Fruit fly (Drosophila melanogaster) whole organism, embryonic: Measurements from ENCODE around the gene CG13081.

Experiments used
- Adf1 ChIP-seq: fragments of 200-800 bp; sonication (Bioruptor generic); IDR thresholded peaks from 2 replicates; pipeline ENCODE4 v1.3.6; 2022; ENCODE audit warnings: missing biosample characterization, missing genetic modification characterization
- B-H2 ChIP-seq: fragments of 200-800 bp; sonication (Bioruptor generic); optimal IDR thresholded peaks from 2 replicates; lab custom pipeline; 2018; ENCODE audit warnings: missing biosample characterization, mild to moderate bottlenecking, missing genetic modification characterization
- C15 ChIP-seq: fragments of 200-800 bp; sonication (Bioruptor generic); IDR thresholded peaks from 3 replicates; pipeline ENCODE4 v1.3.6; 2022; ENCODE audit warnings: missing biosample characterization, missing genetic modification characterization
- CG10543 ChIP-seq: fragments of 200-800 bp; sonication (Bioruptor generic); optimal IDR thresholded peaks from 3 replicates; lab custom pipeline; 2017; ENCODE audit warnings: missing biosample characterization, mild to moderate bottlenecking, missing genetic modification characterization, moderate library complexity
- CG13287 ChIP-seq: fragments of 200-800 bp; sonication (Bioruptor generic); IDR thresholded peaks from 2 replicates; pipeline ENCODE4 v1.3.6; 2022; ENCODE audit warnings: missing biosample characterization, missing genetic modification characterization; ENCODE audit not compliant: partially characterized antibody
- CG13894 ChIP-seq: fragments of 200-800 bp; sonication (Bioruptor generic); optimal IDR thresholded peaks from 3 replicates; lab custom pipeline; 2018; ENCODE audit warnings: missing biosample characterization, mild to moderate bottlenecking, missing genetic modification characterization, moderate library complexity
- CG14441 ChIP-seq: fragments of 200-800 bp; sonication (Bioruptor generic); IDR thresholded peaks from 2 replicates; pipeline ENCODE4 v1.3.6; 2022; ENCODE audit warnings: missing biosample characterization, missing genetic modification characterization
- CG15514 ChIP-seq: fragments of 200-800 bp; sonication (Bioruptor generic); optimal IDR thresholded peaks from 3 replicates; lab custom pipeline; 2017; ENCODE audit warnings: missing biosample characterization, missing genetic modification characterization, mild to moderate bottlenecking, moderate library complexity, missing genetic modification reagents
- CG17568 ChIP-seq: fragments of 200-800 bp; sonication (Bioruptor generic); optimal IDR thresholded peaks from 2 replicates; lab custom pipeline; 2018; ENCODE audit warnings: missing biosample characterization, mild to moderate bottlenecking, missing genetic modification characterization, moderate library complexity
- CG2129 ChIP-seq: fragments of 200-800 bp; sonication (Bioruptor generic); IDR thresholded peaks from 2 replicates; pipeline ENCODE4 v1.3.6; 2022; ENCODE audit warnings: missing biosample characterization, missing genetic modification characterization; ENCODE audit not compliant: partially characterized antibody
- CG2199 ChIP-seq: fragments of 200-800 bp; sonication (Bioruptor generic); IDR thresholded peaks from 3 replicates; pipeline ENCODE4 v1.3.6; 2022; ENCODE audit warnings: missing biosample characterization, missing genetic modification characterization
- CG2875 ChIP-seq: fragments of 200-800 bp; sonication (Bioruptor generic); optimal IDR thresholded peaks from 2 replicates; lab custom pipeline; 2017; ENCODE audit warnings: missing biosample characterization, mild to moderate bottlenecking, missing genetic modification characterization, missing genetic modification reagents
- CG34376 ChIP-seq: fragments of 200-800 bp; sonication (Bioruptor generic); optimal IDR thresholded peaks from 2 replicates; lab custom pipeline; 2018; ENCODE audit warnings: missing biosample characterization, mild to moderate bottlenecking, missing genetic modification characterization
- CG34422 ChIP-seq: fragments of 200-800 bp; sonication (Bioruptor generic); IDR thresholded peaks from 3 replicates; pipeline ENCODE4 v1.3.6; 2022; ENCODE audit warnings: missing biosample characterization, missing genetic modification characterization
- CG4360 ChIP-seq: fragments of 200-800 bp; sonication (Bioruptor generic); IDR thresholded peaks from 2 replicates; pipeline ENCODE4 v1.3.6; 2022; ENCODE audit warnings: missing biosample characterization, missing genetic modification characterization
- CG4617 ChIP-seq: fragments of 200-800 bp; sonication (Bioruptor generic); optimal IDR thresholded peaks from 3 replicates; lab custom pipeline; 2016; ENCODE audit warnings: missing biosample characterization, missing genetic modification characterization, borderline replicate concordance
- CG5180 ChIP-seq: fragments of 200-800 bp; sonication (Bioruptor generic); optimal IDR thresholded peaks from 3 replicates; lab custom pipeline; 2017; ENCODE audit warnings: missing biosample characterization, missing genetic modification characterization, mild to moderate bottlenecking, moderate library complexity, missing genetic modification reagents
- CG7745 ChIP-seq: fragments of 200-800 bp; sonication (Bioruptor generic); optimal IDR thresholded peaks from 2 replicates; lab custom pipeline; 2018; ENCODE audit warnings: missing biosample characterization, mild to moderate bottlenecking, missing genetic modification characterization, moderate library complexity
- Dbx ChIP-seq: fragments of 200-800 bp; sonication (Bioruptor generic); IDR thresholded peaks from 3 replicates; pipeline ENCODE4 v1.3.6; 2022; ENCODE audit warnings: missing biosample characterization, missing genetic modification characterization
- Deaf1 ChIP-seq: fragments of 200-800 bp; optimal IDR thresholded peaks from 3 replicates; lab custom pipeline; 2019; ENCODE audit warnings: missing biosample characterization, mild to moderate bottlenecking, missing genetic modification characterization, moderate library complexity
- Ets97D ChIP-seq: fragments of 200-800 bp; sonication (Bioruptor generic); optimal IDR thresholded peaks from 3 replicates; lab custom pipeline; 2016; ENCODE audit warnings: missing biosample characterization, missing genetic modification characterization
- Jarid2 ChIP-seq: fragments of 200-800 bp; sonication (Bioruptor generic); optimal IDR thresholded peaks from 3 replicates; lab custom pipeline; 2017; ENCODE audit warnings: mild to moderate bottlenecking, missing biosample characterization, missing genetic modification reagents, missing genetic modification characterization
- Nf-YB ChIP-seq: fragments of 200-800 bp; sonication (Bioruptor generic); optimal IDR thresholded peaks from 3 replicates; lab custom pipeline; 2019; ENCODE audit warnings: missing biosample characterization, mild to moderate bottlenecking, missing genetic modification characterization, moderate library complexity
- Side ChIP-seq: fragments of 200-800 bp; sonication (Bioruptor generic); optimal IDR thresholded peaks from 2 replicates; lab custom pipeline; 2016; ENCODE audit warnings: missing biosample characterization, missing genetic modification characterization
- Stat92E ChIP-seq, 3 experiments: fragments of >200 bp in 2 of 3; fragments of 200-800 bp in 1 of 3; sonication (Bioruptor generic) in 1 of 3; optimal IDR thresholded peaks; 2 replicates each; lab custom pipeline; 2017 to 2019; ENCODE audit warnings: missing biosample characterization in 3 of 3, missing genetic modification characterization in 3 of 3, mild to moderate bottlenecking in 1 of 3, moderate library complexity in 1 of 3
- Trl ChIP-seq, 3 experiments: fragments of >200 bp in 2 of 3; fragments of 200-800 bp in 1 of 3; sonication (Bioruptor generic) in 1 of 3; optimal IDR thresholded peaks; 2 replicates in 1 of 3; 3 replicates in 2 of 3; lab custom pipeline; 2016 to 2017; ENCODE audit warnings: missing biosample characterization in 1 of 3, missing genetic modification characterization in 1 of 3
- Xrp1 ChIP-seq: fragments of 200-800 bp; sonication (Bioruptor generic); IDR thresholded peaks from 2 replicates; pipeline ENCODE4 v1.3.6; 2022; ENCODE audit warnings: missing biosample characterization, missing genetic modification characterization
- bbx ChIP-seq: fragments of 200-800 bp; sonication (Bioruptor generic); IDR thresholded peaks from 2 replicates; pipeline ENCODE4 v1.3.6; 2022; ENCODE audit warnings: missing biosample characterization, missing genetic modification characterization; ENCODE audit not compliant: partially characterized antibody
- cg ChIP-seq: fragments of 200-800 bp; sonication (Bioruptor generic); optimal IDR thresholded peaks from 3 replicates; lab custom pipeline; 2019; ENCODE audit warnings: missing biosample characterization, mild to moderate bottlenecking, missing genetic modification characterization, moderate library complexity
- ci ChIP-seq: fragments of 200-800 bp; sonication (Bioruptor generic); IDR thresholded peaks from 3 replicates; pipeline ENCODE4 v1.3.6; 2022; ENCODE audit warnings: missing biosample characterization, missing genetic modification characterization
- corto ChIP-seq: fragments of 200-800 bp; sonication (Bioruptor generic); optimal IDR thresholded peaks from 2 replicates; lab custom pipeline; 2016; ENCODE audit warnings: missing biosample characterization, mild to moderate bottlenecking, missing genetic modification characterization, moderate library complexity
- crp ChIP-seq, 2 experiments: fragments of 200-800 bp; sonication (Bioruptor generic); optimal IDR thresholded peaks; 2 replicates in 1 of 2; 3 replicates in 1 of 2; lab custom pipeline; 2017; ENCODE audit warnings: missing biosample characterization in 2 of 2, missing genetic modification characterization in 2 of 2, mild to moderate bottlenecking in 1 of 2, moderate library complexity in 1 of 2
- eve ChIP-seq, 2 experiments: fragments of >200 bp; optimal IDR thresholded peaks; 2 replicates each; lab custom pipeline; 2017; ENCODE audit warnings: missing biosample characterization in 2 of 2, missing genetic modification characterization in 2 of 2
- gce ChIP-seq: fragments of 200-800 bp; sonication (Bioruptor generic); IDR thresholded peaks from 3 replicates; pipeline ENCODE4 v1.3.6; 2022; ENCODE audit warnings: missing biosample characterization, missing genetic modification characterization
- jigr1 ChIP-seq: fragments of 200-800 bp; sonication (Bioruptor generic); IDR thresholded peaks from 3 replicates; pipeline ENCODE4 v1.3.6; 2022; ENCODE audit warnings: missing biosample characterization, missing genetic modification characterization
- kni ChIP-seq: fragments of 200-800 bp; sonication (Bioruptor generic); optimal IDR thresholded peaks from 3 replicates; lab custom pipeline; 2017; ENCODE audit warnings: mild to moderate bottlenecking, missing biosample characterization, missing genetic modification reagents, missing genetic modification characterization
- mirr ChIP-seq: fragments of 200-800 bp; sonication (Bioruptor generic); optimal IDR thresholded peaks from 3 replicates; lab custom pipeline; 2018; ENCODE audit warnings: missing biosample characterization, mild to moderate bottlenecking, missing genetic modification characterization
- nmo ChIP-seq: fragments of 200-800 bp; sonication (Bioruptor generic); optimal IDR thresholded peaks from 2 replicates; lab custom pipeline; 2018; ENCODE audit warnings: missing biosample characterization, mild to moderate bottlenecking, missing genetic modification characterization, moderate library complexity
- nom ChIP-seq: fragments of 200-800 bp; sonication (Bioruptor generic); optimal IDR thresholded peaks from 2 replicates; lab custom pipeline; 2017; ENCODE audit warnings: missing biosample characterization, missing genetic modification characterization, mild to moderate bottlenecking, moderate library complexity, missing genetic modification reagents
- otp ChIP-seq: fragments of 200-800 bp; sonication (Bioruptor generic); IDR thresholded peaks from 3 replicates; pipeline ENCODE4, ENCODE4 v1.3.6; 2022; ENCODE audit warnings: missing biosample characterization, missing genetic modification characterization
- pho ChIP-seq: fragments of 200-800 bp; sonication (Bioruptor generic); optimal IDR thresholded peaks from 2 replicates; lab custom pipeline; 2016; ENCODE audit warnings: missing biosample characterization, missing genetic modification characterization
- sqz ChIP-seq: fragments of 200-800 bp; sonication (Bioruptor generic); optimal IDR thresholded peaks from 3 replicates; lab custom pipeline; 2018; ENCODE audit warnings: missing biosample characterization, mild to moderate bottlenecking, missing genetic modification characterization
- sug ChIP-seq: fragments of 200-800 bp; optimal IDR thresholded peaks from 2 replicates; lab custom pipeline; 2019; ENCODE audit warnings: missing biosample characterization, mild to moderate bottlenecking, missing genetic modification characterization, moderate library complexity
- tio ChIP-seq: fragments of 200-800 bp; sonication (Bioruptor generic); optimal IDR thresholded peaks from 2 replicates; lab custom pipeline; 2017; ENCODE audit warnings: missing biosample characterization, missing genetic modification characterization, inconsistent platforms
- zen2 ChIP-seq: fragments of 200-800 bp; sonication (Bioruptor generic); IDR thresholded peaks from 3 replicates; pipeline ENCODE4 v1.3.6; 2022; ENCODE audit warnings: missing biosample characterization, missing genetic modification characterization; ENCODE audit not compliant: partially characterized antibody

The CG13081 gene

dm6 chr2L:19548158-19548557 lies 7.8 kb downstream of the CG13081 start, which contains the start of gene Tep4 (continued):
- TF ChIP-seq Trl (optimal IDR thresholded peaks at IDR 0.05; lab: Kevin White, UChicago): peak; percentile 59 to 87
- TF ChIP-seq Trl (GFP tag; optimal IDR thresholded peaks at IDR 0.05; lab: Kevin White, UChicago): no peak
- peak in 1 of 2 experiments; percentile 38 for TF ChIP-seq eve (GFP tag; optimal IDR thresholded peaks at IDR 0.05; lab: Kevin White, UChicago)

DNA sequence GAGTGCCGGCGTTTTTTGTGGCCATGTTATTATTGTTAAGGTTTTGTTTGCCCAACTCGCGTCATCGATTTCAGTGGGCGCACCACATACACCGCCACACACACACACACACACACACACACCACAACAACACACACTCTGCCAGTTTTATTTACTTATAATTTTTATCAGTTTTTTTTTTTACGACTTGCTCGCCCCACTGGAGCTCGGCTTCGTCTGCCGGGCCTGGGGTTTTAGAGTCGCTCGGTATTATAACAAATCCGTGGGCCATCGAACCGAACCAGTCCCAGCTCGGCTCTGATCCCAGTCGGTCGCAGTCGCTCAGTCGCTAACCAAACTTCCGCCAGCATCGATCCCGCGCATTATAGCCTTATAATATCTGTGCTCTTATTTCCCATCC lies 9.0 kb downstream of the CG13081 start:
- TF ChIP-seq Deaf1 (tag; lab: Kevin White, UChicago) (peak; percentile 95), CG5180 (GFP tag; lab: Kevin White, UChicago) (peak; percentile 92), mirr (GFP tag; lab: Kevin White, UChicago) (peak; percentile 40), nom (peak; percentile 78), sqz (GFP tag; lab: Kevin White, UChicago) (peak; percentile 93), otp (GFP tag; lab: Robert Waterston, UW) (peak; percentile 55; the same call in 1 of the 3 replicates), Adf1 (GFP tag; lab: Robert Waterston, UW) (peak; percentile 44; the same call in 1 of the 2 replicates), kni (GFP tag; lab: Kevin White, UChicago) (peak; percentile 88), B-H2 (GFP tag; lab: Kevin White, UChicago) (peak; percentile 1), cg (peak; percentile 82), crp (GFP tag; optimal IDR thresholded peaks at IDR 0.05; lab: Kevin White, UChicago) (no peak), pho (GFP tag; lab: Kevin White, UChicago) (peak; percentile 10), Stat92E (GFP tag; optimal IDR thresholded peaks at IDR 0.05; lab: Kevin White, UChicago) (peak in 1 of 3 experiments; percentile 41), CG34422 (GFP tag; lab: Robert Waterston, UW) (peak; percentile 44; the same call in 1 of the 3 replicates), CG4360 (GFP tag; lab: Robert Waterston, UW) (peak; percentile 47), CG34376 (GFP tag; lab: Kevin White, UChicago) (peak; percentile 92), CG13287 (GFP tag; lab: Robert Waterston, UW) (peak; percentile 21; the same call in 1 of the 2 replicates), CG13894 (tag; lab: Kevin White, UChicago) (peak; percentile 81), Jarid2 (peak; percentile 81), CG14441 (GFP tag; lab: Robert Waterston, UW) (0 out of 2 replicates have a peak, but pooled peaks have one; percentile 6), Xrp1 (GFP tag; lab: Robert Waterston, UW) (0 out of 2 replicates have a peak, but pooled peaks have one; percentile 7), bbx (0 out of 2 replicates have a peak, but pooled peaks have one; percentile 40), Nf-YB (GFP tag; lab: Kevin White, UChicago) (peak; percentile 49), CG7745 (peak; percentile 27), tio (no peak), nmo (GFP tag; lab: Kevin White, UChicago) (no peak), CG2199 (peak; percentile 61; the same call in 1 of the 3 replicates), gce (GFP tag; lab: Robert Waterston, UW) (0 out of 3 replicates have a peak, but pooled peaks have one; percentile 6), CG17568 (no peak), CG2875 (GFP tag; lab: Kevin White, UChicago) (peak; percentile 17), CG2129 (no peak), CG4617 (no peak), zen2 (GFP tag; lab: Robert Waterston, UW) (peak; percentile 19; the same call in 1 of the 3 replicates), jigr1 (GFP tag; lab: Robert Waterston, UW) (no peak), CG15514 (GFP tag; lab: Kevin White, UChicago) (peak; percentile 54), Ets97D (GFP tag; lab: Kevin White, UChicago) (no peak), Side (GFP tag; lab: Kevin White, UChicago) (peak; percentile 31), ci (GFP tag; lab: Robert Waterston, UW) (0 out of 3 replicates have a peak, but pooled peaks have one; percentile 24), CG10543 (GFP tag; lab: Kevin White, UChicago) (peak; percentile 88), sug (tag; lab: Kevin White, UChicago) (peak; percentile 72), corto (GFP tag; lab: Kevin White, UChicago) (peak; percentile 35), C15 (GFP tag; lab: Robert Waterston, UW) (0 out of 3 replicates have a peak, but pooled peaks have one; percentile 36), Dbx (GFP tag; lab: Robert Waterston, UW) (peak; percentile 46; the same call in 1 of the 3 replicates)
